Fruit fly (Drosophila melanogaster) Kc167 (cell line): Measurements from ENCODE around the gene CG7409.

Experiments used
- Myc ChIP-seq: fragments of >200 bp; optimal IDR thresholded peaks from 2 replicates; lab custom pipeline; 2017; ENCODE audit warnings: missing external identifiers
- Sin3A ChIP-seq: fragments of >200 bp; optimal IDR thresholded peaks from 2 replicates; lab custom pipeline; 2018; ENCODE audit warnings: missing external identifiers
- h ChIP-seq: fragments of >200 bp; optimal IDR thresholded peaks from 3 replicates; lab custom pipeline; 2018; ENCODE audit warnings: missing external identifiers
- psq ChIP-seq: fragments of >200 bp; optimal IDR thresholded peaks from 2 replicates; lab custom pipeline; 2017; ENCODE audit warnings: missing external identifiers
- ttk ChIP-seq: sonication (Bioruptor generic); optimal IDR thresholded peaks from 2 replicates; lab custom pipeline; 2017; ENCODE audit warnings: missing external identifiers

dm6 chr3L:7713378-7713777, 40.8 kb upstream of the CG7409 start:
- TF ChIP-seq Myc (lab: Kevin White, UChicago) (no peak), psq (no peak), ttk (lab: Kevin White, UChicago) (no peak), h (no peak), Sin3A (no peak)
